Worm (Caenorhabditis elegans) whole organism, L1 larva: ENCODE data around the gene rig-6.

Source experiments
- ama-1 ChIP-seq: fragments of 150-350 bp; optimal IDR thresholded peaks from 2 replicates; lab custom pipeline; 2014
- ceh-90 ChIP-seq: sonication (generic microtip); optimal IDR thresholded peaks from 2 replicates; lab custom pipeline; 2016; ENCODE audit warnings: missing genetic modification characterization, missing compliant biosample characterization
- lin-15B ChIP-seq: fragments of 150-350 bp; sonication (generic microtip); optimal IDR thresholded peaks from 3 replicates; lab custom pipeline; 2014; ENCODE audit warnings: missing biosample characterization, missing genetic modification characterization
- lin-35 ChIP-seq, 2 experiments: fragments of 150-350 bp; optimal IDR thresholded peaks; 2 replicates each; lab custom pipeline; 2014; ENCODE audit warnings: missing biosample characterization in 2 of 2, missing genetic modification characterization in 2 of 2, missing genetic modification reagents in 2 of 2
- lin-39 ChIP-seq: fragments of 150-350 bp; optimal IDR thresholded peaks from 2 replicates; lab custom pipeline; 2014; ENCODE audit warnings: missing biosample characterization, missing genetic modification reagents, missing genetic modification characterization
- lir-3 ChIP-seq: sonication (generic microtip); optimal IDR thresholded peaks from 2 replicates; lab custom pipeline; 2016; ENCODE audit warnings: mild to moderate bottlenecking, missing genetic modification characterization, moderate library complexity, missing compliant biosample characterization; ENCODE audit not compliant: poor library complexity
- mdl-1 ChIP-seq, 2 experiments: fragments of 150-350 bp; optimal IDR thresholded peaks; 2 replicates each; lab custom pipeline; 2014 to 2017; ENCODE audit warnings: missing biosample characterization in 2 of 2, missing genetic modification characterization in 2 of 2, inconsistent platforms in 1 of 2
- nhr-237 ChIP-seq: fragments of 150-350 bp; optimal IDR thresholded peaks from 2 replicates; lab custom pipeline; 2014; ENCODE audit warnings: missing biosample characterization, missing genetic modification characterization
- nhr-90 ChIP-seq: sonication (generic microtip); optimal IDR thresholded peaks from 2 replicates; lab custom pipeline; 2016; ENCODE audit warnings: mild to moderate bottlenecking, missing genetic modification characterization, missing compliant biosample characterization; ENCODE audit not compliant: poor library complexity
- skn-1 ChIP-seq: fragments of 150-350 bp; optimal IDR thresholded peaks from 2 replicates; lab custom pipeline; 2014; ENCODE audit warnings: missing biosample characterization, missing genetic modification characterization
- swsn-7 ChIP-seq: sonication (generic microtip); optimal IDR thresholded peaks from 2 replicates; lab custom pipeline; 2016; ENCODE audit warnings: missing genetic modification characterization, missing compliant biosample characterization
- tlp-1 ChIP-seq: fragments of 150-350 bp; optimal IDR thresholded peaks from 2 replicates; lab custom pipeline; 2014; ENCODE audit warnings: missing biosample characterization, missing genetic modification characterization
- unc-30 ChIP-seq: sonication (generic microtip); optimal IDR thresholded peaks from 2 replicates; lab custom pipeline; 2017; ENCODE audit warnings: missing biosample characterization, missing genetic modification characterization

DNA sequence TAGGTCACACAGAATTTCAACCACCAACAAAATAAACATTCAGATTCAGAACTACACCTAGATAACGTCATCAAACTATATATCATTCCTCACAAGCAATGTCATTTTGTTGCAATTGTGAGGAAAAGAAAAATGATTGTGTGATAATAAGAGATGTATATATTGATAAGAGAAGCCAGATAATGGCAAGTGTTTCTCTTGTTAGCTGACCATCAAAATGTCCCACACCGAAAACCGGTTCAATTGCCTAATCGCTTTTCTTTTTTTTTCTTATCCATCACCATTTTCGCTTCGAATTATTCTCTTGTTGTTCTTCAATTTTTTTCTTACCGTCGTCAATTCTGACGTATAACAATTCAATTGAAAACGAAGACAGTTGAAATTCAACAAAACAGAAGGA is 39.4 kb downstream of the rig-6 start:
- TF ChIP-seq nhr-90 (no peak), ceh-90 (tag; lab: Kevin White, UChicago) (no peak), lin-15B (no peak), lin-39 (no peak), lir-3 (no peak), ama-1 (no peak), mdl-1 (tag; optimal IDR thresholded peaks at IDR 0.05; lab: Kevin White, UChicago) (no peak), tlp-1 (tag; lab: Kevin White, UChicago) (no peak), skn-1 (tag; lab: Kevin White, UChicago) (no peak), unc-30 (tag; lab: Kevin White, UChicago) (no peak), lin-35 (GFP tag; optimal IDR thresholded peaks at IDR 0.05; lab: Kevin White, UChicago) (no peak), nhr-237 (no peak), swsn-7 (tag; lab: Kevin White, UChicago) (no peak)
